Fruit fly (Drosophila melanogaster) whole organism, embryonic: ENCODE results near the gene mRpL32.

Experiments
- BEAF-32 ChIP-seq: fragments of 200-800 bp; sonication (Bioruptor generic); optimal IDR thresholded peaks from 3 replicates; lab custom pipeline; 2017; ENCODE audit warnings: missing biosample characterization, missing genetic modification characterization, mild to moderate bottlenecking, moderate library complexity, missing genetic modification reagents
- CG10431 ChIP-seq: fragments of 200-800 bp; sonication (Bioruptor generic); optimal IDR thresholded peaks from 3 replicates; lab custom pipeline; 2018; ENCODE audit warnings: missing biosample characterization, mild to moderate bottlenecking, missing genetic modification characterization
- CG12769 ChIP-seq: fragments of 200-800 bp; sonication (Bioruptor generic); optimal IDR thresholded peaks from 2 replicates; lab custom pipeline; 2019; ENCODE audit warnings: missing biosample characterization, mild to moderate bottlenecking, missing genetic modification characterization, moderate library complexity
- CG13123 ChIP-seq: fragments of 200-800 bp; sonication (Bioruptor generic); optimal IDR thresholded peaks from 2 replicates; lab custom pipeline; 2016; ENCODE audit warnings: missing biosample characterization, missing genetic modification characterization
- CG1603 ChIP-seq: fragments of 200-800 bp; sonication (Bioruptor generic); optimal IDR thresholded peaks from 2 replicates; lab custom pipeline; 2019; ENCODE audit warnings: missing biosample characterization, mild to moderate bottlenecking, missing genetic modification characterization, moderate library complexity
- CG16813 ChIP-seq: fragments of 200-800 bp; sonication (Bioruptor generic); IDR thresholded peaks from 3 replicates; pipeline ENCODE4 v1.3.6; 2022; ENCODE audit warnings: missing biosample characterization, missing genetic modification characterization; ENCODE audit not compliant: partially characterized antibody
- CG17361 ChIP-seq: fragments of 200-800 bp; sonication (Bioruptor generic); IDR thresholded peaks from 3 replicates; pipeline ENCODE4 v1.3.6; 2022; ENCODE audit warnings: missing biosample characterization, missing genetic modification characterization
- CG17385 ChIP-seq: fragments of 200-800 bp; sonication (Bioruptor generic); optimal IDR thresholded peaks from 3 replicates; lab custom pipeline; 2018; ENCODE audit warnings: missing biosample characterization, mild to moderate bottlenecking, missing genetic modification characterization
- CG2889 ChIP-seq: fragments of 200-800 bp; sonication (Bioruptor generic); IDR thresholded peaks from 3 replicates; pipeline ENCODE4 v1.3.6; 2022; ENCODE audit warnings: missing biosample characterization, missing genetic modification characterization
- CG34224 ChIP-seq: fragments of 200-800 bp; sonication (Bioruptor generic); IDR thresholded peaks from 3 replicates; pipeline ENCODE4 v1.3.6; 2022; ENCODE audit warnings: missing biosample characterization, missing genetic modification characterization; ENCODE audit not compliant: partially characterized antibody
- CG7928 ChIP-seq: fragments of 200-800 bp; sonication (Bioruptor generic); optimal IDR thresholded peaks from 2 replicates; lab custom pipeline; 2017; ENCODE audit warnings: missing biosample characterization, mild to moderate bottlenecking, missing genetic modification characterization
- CG9437 ChIP-seq: fragments of 200-800 bp; sonication (Bioruptor generic); optimal IDR thresholded peaks from 2 replicates; lab custom pipeline; 2018; ENCODE audit warnings: missing biosample characterization, mild to moderate bottlenecking, missing genetic modification characterization
- Deaf1 ChIP-seq: fragments of 200-800 bp; optimal IDR thresholded peaks from 3 replicates; lab custom pipeline; 2019; ENCODE audit warnings: missing biosample characterization, mild to moderate bottlenecking, missing genetic modification characterization, moderate library complexity
- Ets65A ChIP-seq: fragments of 200-800 bp; sonication (Bioruptor generic); peaks from one replicate; lab custom pipeline; 2016; ENCODE audit warnings: missing biosample characterization, missing genetic modification characterization
- HLH3B ChIP-seq: fragments of 200-800 bp; sonication (Bioruptor generic); IDR thresholded peaks from 2 replicates; pipeline ENCODE4 v1.3.6; 2022; ENCODE audit warnings: missing biosample characterization, missing genetic modification characterization
- Hr39 ChIP-seq: fragments of >200 bp; optimal IDR thresholded peaks from 2 replicates; lab custom pipeline; 2017
- Hr78 ChIP-seq, 2 experiments: fragments of 200-800 bp in 1 of 2; fragments of >200 bp in 1 of 2; sonication (Bioruptor generic) in 1 of 2; optimal IDR thresholded peaks; 2 replicates each; lab custom pipeline; 2017 to 2019; ENCODE audit warnings: missing biosample characterization in 2 of 2, missing genetic modification characterization in 2 of 2, mild to moderate bottlenecking in 1 of 2, moderate library complexity in 1 of 2
- Med ChIP-seq: fragments of 200-800 bp; sonication (Bioruptor generic); peaks from one replicate; lab custom pipeline; 2016; ENCODE audit warnings: missing biosample characterization, missing genetic modification characterization, mild to moderate bottlenecking, inconsistent platforms, moderate library complexity
- Oli ChIP-seq: fragments of 200-800 bp; sonication (Bioruptor generic); optimal IDR thresholded peaks from 2 replicates; lab custom pipeline; 2018; ENCODE audit warnings: missing biosample characterization, mild to moderate bottlenecking, missing genetic modification characterization, moderate library complexity
- Opbp ChIP-seq: fragments of 200-800 bp; sonication (Bioruptor generic); IDR thresholded peaks from 3 replicates; pipeline ENCODE4 v1.3.6; 2022; ENCODE audit warnings: missing biosample characterization, missing genetic modification characterization; ENCODE audit not compliant: partially characterized antibody
- Scr ChIP-seq: fragments of 200-800 bp; sonication (Bioruptor generic); IDR thresholded peaks from 2 replicates; pipeline ENCODE4 v1.3.6; 2022; ENCODE audit warnings: missing biosample characterization, missing genetic modification characterization; ENCODE audit not compliant: partially characterized antibody
- Sin3A ChIP-seq: fragments of >200 bp; optimal IDR thresholded peaks from 2 replicates; lab custom pipeline; 2018
- Sry-β ChIP-seq: fragments of 200-800 bp; sonication (Bioruptor generic); optimal IDR thresholded peaks from 2 replicates; lab custom pipeline; 2018; ENCODE audit warnings: missing biosample characterization, mild to moderate bottlenecking, missing genetic modification characterization, moderate library complexity
- amos ChIP-seq: fragments of 200-800 bp; sonication (Bioruptor generic); IDR thresholded peaks from 2 replicates; pipeline ENCODE4 v1.3.6; 2022; ENCODE audit warnings: missing biosample characterization, missing genetic modification characterization; ENCODE audit not compliant: partially characterized antibody
- bbx ChIP-seq: fragments of 200-800 bp; sonication (Bioruptor generic); IDR thresholded peaks from 2 replicates; pipeline ENCODE4 v1.3.6; 2022; ENCODE audit warnings: missing biosample characterization, missing genetic modification characterization; ENCODE audit not compliant: partially characterized antibody
- chm ChIP-seq: fragments of 200-800 bp; sonication (Bioruptor generic); IDR thresholded peaks from 2 replicates; pipeline ENCODE4 v1.3.6; 2022; ENCODE audit warnings: missing biosample characterization, missing genetic modification characterization
- croc ChIP-seq: fragments of 200-800 bp; sonication (Bioruptor generic); conservative IDR thresholded peaks from 3 replicates; pipeline ENCODE4 v1.3.6; 2022; ENCODE audit warnings: missing biosample characterization, missing genetic modification characterization
- crp ChIP-seq, 2 experiments: fragments of 200-800 bp; sonication (Bioruptor generic); optimal IDR thresholded peaks; 2 replicates in 1 of 2; 3 replicates in 1 of 2; lab custom pipeline; 2017; ENCODE audit warnings: missing biosample characterization in 2 of 2, missing genetic modification characterization in 2 of 2, mild to moderate bottlenecking in 1 of 2, moderate library complexity in 1 of 2
- exex ChIP-seq: fragments of 200-800 bp; sonication (Bioruptor generic); optimal IDR thresholded peaks from 4 replicates; lab custom pipeline; 2018; ENCODE audit warnings: missing biosample characterization, mild to moderate bottlenecking, missing genetic modification characterization, moderate library complexity
- gfzf ChIP-seq: fragments of 200-800 bp; sonication (Bioruptor generic); optimal IDR thresholded peaks from 2 replicates; lab custom pipeline; 2016; ENCODE audit warnings: missing biosample characterization, mild to moderate bottlenecking, missing genetic modification characterization, moderate library complexity
- hb ChIP-seq: fragments of 200-800 bp; sonication (Bioruptor generic); IDR thresholded peaks from 3 replicates; pipeline ENCODE4 v1.3.6; 2022; ENCODE audit warnings: missing biosample characterization, missing genetic modification characterization; ENCODE audit not compliant: partially characterized antibody
- hbn ChIP-seq: fragments of 200-800 bp; sonication (Bioruptor generic); IDR thresholded peaks from 2 replicates; pipeline ENCODE4 v1.3.6; 2022; ENCODE audit warnings: missing biosample characterization, missing genetic modification characterization; ENCODE audit not compliant: partially characterized antibody
- lbe ChIP-seq: fragments of 200-800 bp; sonication (Bioruptor generic); optimal IDR thresholded peaks from 2 replicates; lab custom pipeline; 2016; ENCODE audit warnings: missing biosample characterization, mild to moderate bottlenecking, missing genetic modification characterization
- nerfin-2 ChIP-seq: fragments of 200-800 bp; sonication (Bioruptor generic); IDR thresholded peaks from 2 replicates; pipeline ENCODE4 v1.3.6; 2022; ENCODE audit warnings: missing biosample characterization, missing genetic modification characterization; ENCODE audit not compliant: partially characterized antibody
- prd ChIP-seq, 3 experiments: fragments of >200 bp in 2 of 3; fragments of 200-800 bp in 1 of 3; sonication (Bioruptor generic) in 1 of 3; optimal IDR thresholded peaks in 2 of 3; IDR thresholded peaks in 1 of 3; 2 replicates in 2 of 3; 3 replicates in 1 of 3; pipeline versions ENCODE4 v1.3.6 to Lab custom; 2017 to 2022; ENCODE audit warnings: missing biosample characterization in 1 of 3, missing genetic modification characterization in 1 of 3
- ro ChIP-seq: fragments of 200-800 bp; sonication (Bioruptor generic); IDR thresholded peaks from 2 replicates; pipeline ENCODE4 v1.3.6; 2022; ENCODE audit warnings: missing biosample characterization, missing genetic modification characterization
- sd ChIP-seq: fragments of 200-800 bp; sonication (Bioruptor generic); optimal IDR thresholded peaks from 3 replicates; lab custom pipeline; 2018; ENCODE audit warnings: missing biosample characterization, mild to moderate bottlenecking, missing genetic modification characterization, moderate library complexity
- sens ChIP-seq: fragments of 200-800 bp; sonication (Bioruptor generic); peaks from one replicate; lab custom pipeline; 2016; ENCODE audit warnings: missing biosample characterization, missing genetic modification characterization
- sens-2 ChIP-seq: fragments of 200-800 bp; sonication (Bioruptor generic); IDR thresholded peaks from 2 replicates; pipeline ENCODE4 v1.3.6; 2022; ENCODE audit warnings: missing biosample characterization, missing genetic modification characterization
- wek ChIP-seq: fragments of 200-800 bp; sonication (Bioruptor generic); optimal IDR thresholded peaks from 3 replicates; lab custom pipeline; 2018; ENCODE audit warnings: missing biosample characterization, mild to moderate bottlenecking, missing genetic modification characterization, moderate library complexity

The mRpL32 gene

DNA sequence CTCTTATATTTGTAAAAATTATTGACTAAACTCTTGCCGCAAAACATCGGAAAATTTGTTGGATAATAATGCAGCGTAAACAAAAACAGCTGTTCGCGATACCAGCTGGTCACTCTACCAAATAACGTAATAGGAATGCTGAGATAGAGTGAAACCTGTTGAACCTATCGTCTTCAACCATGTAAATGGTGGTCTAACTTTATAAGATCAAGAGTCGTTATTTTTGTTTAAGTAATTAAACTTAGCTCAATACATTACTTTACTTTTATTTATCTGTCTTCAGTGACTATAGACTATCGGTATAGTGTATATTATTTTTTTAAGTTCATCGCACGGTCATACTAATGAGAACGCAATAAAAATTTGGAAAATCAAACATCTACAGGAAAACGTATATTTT is 2.1 kb downstream of the mRpL32 start, which contains the start of the genes CG1750 and spn-F (continued):
- no peak for TF ChIP-seq CG13123
- peak in 1 of 2 experiments; percentile 0 for TF ChIP-seq Hr78 (GFP tag; optimal IDR thresholded peaks at IDR 0.05; lab: Kevin White, UChicago)
- TF ChIP-seq Scr (GFP tag; lab: Robert Waterston, UW) = peak; percentile 78
- no peak for TF ChIP-seq CG12769 (tag; lab: Kevin White, UChicago)
- peak; percentile 56 for TF ChIP-seq amos (GFP tag; lab: Robert Waterston, UW)
- peak; percentile 48; the same call in 1 of the 2 replicates for TF ChIP-seq bbx (GFP tag; lab: Robert Waterston, UW)
- TF ChIP-seq crp (GFP tag; optimal IDR thresholded peaks at IDR 0.05; lab: Kevin White, UChicago) = peak; percentile 81 to 95
- TF ChIP-seq hbn (GFP tag; lab: Robert Waterston, UW) = peak; percentile 73
- 0 out of 3 replicates have a peak, but pooled peaks have one; percentile 36 for TF ChIP-seq Opbp
- 0 out of 3 replicates have a peak, but pooled peaks have one; percentile 19 for TF ChIP-seq CG17361 (GFP tag; lab: Robert Waterston, UW)
- peak; percentile 5 for TF ChIP-seq CG1603
- TF ChIP-seq croc (GFP tag; lab: Robert Waterston, UW) = no peak
- peak; percentile 81 for TF ChIP-seq gfzf (GFP tag; lab: Kevin White, UChicago)
- TF ChIP-seq CG9437 = peak; percentile 99
- TF ChIP-seq CG34224 = peak; percentile 49; the same call in 2 of the 3 replicates

DNA sequence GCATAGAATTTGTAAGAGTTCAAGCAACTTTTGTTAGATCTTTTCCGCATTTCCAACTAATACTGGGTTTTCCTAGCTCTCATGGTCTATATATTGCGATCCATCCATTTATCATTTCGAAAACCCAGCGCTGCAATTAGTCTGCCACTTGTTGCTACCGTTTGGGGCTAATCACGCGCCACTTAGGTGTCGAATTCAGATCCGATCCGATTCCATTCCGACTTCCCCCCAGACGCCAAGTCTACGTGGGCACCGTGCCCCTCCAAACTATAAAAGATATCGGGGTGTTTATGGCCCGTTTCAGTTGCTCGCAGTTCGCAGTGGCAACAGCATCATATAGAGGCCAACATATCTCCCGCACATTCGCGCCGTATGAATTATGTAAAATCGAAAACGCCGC is 4.6 kb downstream of the mRpL32 start, which contains the start of gene CAH6:
Gene CAH6, plus strand, starts transcription at position 301 of the 400 bp plus-strand sequence.
- TF ChIP-seq prd (optimal IDR thresholded peaks at IDR 0.05; lab: Kevin White, UChicago) = no peak
- no peak for TF ChIP-seq prd (GFP tag; IDR thresholded peaks at IDR 0.05; lab: Robert Waterston, UW)
- no peak for TF ChIP-seq lbe
- TF ChIP-seq CG12769 (tag; lab: Kevin White, UChicago) = no peak
- no peak for TF ChIP-seq nerfin-2
- peak; percentile 21 for TF ChIP-seq exex (tag; lab: Kevin White, UChicago)
- no peak for TF ChIP-seq CG2889 (GFP tag; lab: Robert Waterston, UW)
- TF ChIP-seq CG10431 (GFP tag; lab: Kevin White, UChicago) = no peak
- no peak for TF ChIP-seq Hr39 (lab: Kevin White, UChicago)
- TF ChIP-seq CG16813 (GFP tag; lab: Robert Waterston, UW) = no peak
- no peak for TF ChIP-seq Oli
- TF ChIP-seq Ets65A (GFP tag; lab: Kevin White, UChicago) = peak; percentile 71
- no peak for TF ChIP-seq Sin3A (lab: Kevin White, UChicago)
- no peak for TF ChIP-seq BEAF-32
- no peak for TF ChIP-seq CG7928 (GFP tag; lab: Kevin White, UChicago)
- TF ChIP-seq hb = no peak
- TF ChIP-seq amos (GFP tag; lab: Robert Waterston, UW) = no peak
- peak; percentile 59 for TF ChIP-seq Med (GFP tag; lab: Kevin White, UChicago)
- TF ChIP-seq sens = peak; percentile 22
- no peak for TF ChIP-seq Deaf1 (tag; lab: Kevin White, UChicago)
- no peak for TF ChIP-seq sd (tag; lab: Kevin White, UChicago)
- TF ChIP-seq CG17385 (GFP tag; lab: Kevin White, UChicago) = no peak

DNA sequence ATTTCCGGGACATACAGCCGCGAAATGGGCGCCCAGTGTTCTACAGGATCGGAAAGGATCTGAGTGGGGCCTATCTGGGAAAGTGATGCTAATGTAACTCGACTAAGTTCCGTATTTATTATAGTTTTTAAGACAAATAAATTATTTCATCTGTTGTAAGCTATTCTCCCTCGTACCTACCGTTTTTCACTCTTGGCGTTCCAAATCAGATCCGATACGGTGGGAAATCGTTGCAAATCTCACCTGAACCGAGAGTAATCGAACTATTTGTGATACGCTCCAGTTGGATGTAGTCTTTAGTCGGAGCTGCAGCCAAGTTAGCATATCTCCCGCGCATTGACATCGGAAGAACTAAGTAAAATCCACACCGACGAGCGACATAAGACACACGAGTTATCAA is 7.3 kb downstream of the mRpL32 start, which contains the start of gene CAH16:
Gene CAH16, plus strand, starts transcription at position 301 of the 400 bp plus-strand sequence.
- TF ChIP-seq Sry-β (GFP tag; lab: Kevin White, UChicago) (no peak), sens-2 (GFP tag; lab: Robert Waterston, UW) (no peak), HLH3B (no peak), Deaf1 (tag; lab: Kevin White, UChicago) (no peak), chm (GFP tag; lab: Robert Waterston, UW) (no peak), wek (GFP tag; lab: Kevin White, UChicago) (no peak), ro (GFP tag; lab: Robert Waterston, UW) (no peak), Scr (GFP tag; lab: Robert Waterston, UW) (no peak)
